Worm (Caenorhabditis elegans): ENCODE data around the gene cisd-1.

DNA sequence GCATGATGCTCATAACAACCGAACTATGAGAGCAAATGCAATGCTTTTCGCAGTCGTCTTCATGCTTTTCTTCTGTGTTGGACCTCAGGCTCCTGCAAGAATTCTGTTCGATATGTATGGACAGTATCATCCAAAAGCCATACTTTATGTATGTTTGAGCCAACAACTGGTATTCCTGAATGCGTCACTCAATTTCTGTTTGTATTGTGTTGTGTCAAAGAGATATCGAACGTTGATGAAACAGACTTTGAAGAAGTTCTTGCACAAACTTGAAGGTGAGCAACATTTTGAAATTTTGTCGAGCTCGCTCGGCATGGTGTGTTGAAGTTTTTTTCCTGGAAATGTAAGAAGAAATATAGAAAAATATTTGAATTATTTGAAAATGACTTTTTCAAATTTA is 43.5 kb upstream of the cisd-1 start:
- no peak for TF ChIP-seq snpc-4 (tag; optimal IDR thresholded peaks at IDR 0.05)
- TF ChIP-seq ham-2 (GFP tag; optimal IDR thresholded peaks at IDR 0.05): no peak
- no peak for TF ChIP-seq unc-39 (tag; optimal IDR thresholded peaks at IDR 0.05)
- TF ChIP-seq nhr-237 (tag; optimal IDR thresholded peaks at IDR 0.05): no peak
- no peak for TF ChIP-seq ces-1 (GFP tag; optimal IDR thresholded peaks at IDR 0.05)
- TF ChIP-seq ceh-43 (GFP tag; optimal IDR thresholded peaks at IDR 0.05): no peak
- no peak for TF ChIP-seq lsy-2 (tag; optimal IDR thresholded peaks at IDR 0.05)
- no peak for TF ChIP-seq blmp-1 (tag; optimal IDR thresholded peaks at IDR 0.05)
